Worm (Caenorhabditis elegans) whole organism, L2 larva: ENCODE measurements around the gene chkr-1.

Source experiments
- aly-2 ChIP-seq: fragments of 150-350 bp; optimal IDR thresholded peaks from 2 replicates; lab custom pipeline; 2014; ENCODE audit warnings: missing biosample characterization, missing genetic modification characterization
- ceh-82 ChIP-seq: fragments of 150-350 bp; optimal IDR thresholded peaks from 2 replicates; lab custom pipeline; 2014; ENCODE audit warnings: missing biosample characterization, missing genetic modification characterization
- lin-13 ChIP-seq: fragments of 150-350 bp; optimal IDR thresholded peaks from 2 replicates; lab custom pipeline; 2014; ENCODE audit warnings: missing biosample characterization, missing genetic modification reagents, missing genetic modification characterization
- unc-55 ChIP-seq: fragments of 150-350 bp; sonication (generic microtip); optimal IDR thresholded peaks from 3 replicates; lab custom pipeline; 2014; ENCODE audit warnings: missing biosample characterization, missing genetic modification reagents, missing genetic modification characterization

DNA sequence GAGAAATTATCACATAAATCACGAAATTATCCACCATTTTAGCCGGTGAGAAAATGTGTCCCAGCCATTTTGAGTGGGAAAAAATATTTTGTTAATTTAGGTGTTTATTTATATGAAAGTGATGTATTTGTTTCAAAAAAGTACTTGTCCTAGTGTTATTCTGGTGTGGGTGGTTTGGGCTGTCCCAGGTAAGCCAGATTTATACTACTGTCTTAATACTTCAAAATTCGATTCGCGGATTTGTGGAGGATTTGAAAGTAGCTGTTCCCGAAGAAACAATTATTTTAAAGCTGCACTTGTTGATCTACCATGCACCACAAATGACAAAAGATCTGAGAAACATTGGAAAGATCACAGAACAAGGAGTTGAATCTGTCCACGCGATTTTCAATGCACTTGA lies 34.7 kb upstream of the chkr-1 start, which contains the start of gene Y73B3A.11:
- TF ChIP-seq unc-55 (GFP tag; lab: Kevin White, UChicago) (no peak), ceh-82 (tag; lab: Kevin White, UChicago) (no peak), lin-13 (no peak), aly-2 (tag; lab: Kevin White, UChicago) (no peak)
